Fruit fly (Drosophila melanogaster) whole organism, pupa: ENCODE measurements around the gene Mco4.

Experiments used
- CG10348 ChIP-seq: fragments of 200-800 bp; sonication (Bioruptor generic); IDR thresholded peaks from 2 replicates; pipeline ENCODE4 v1.3.6; 2022; ENCODE audit warnings: missing biosample characterization, missing genetic modification characterization
- CG12605 ChIP-seq: fragments of 200-800 bp; sonication (Bioruptor generic); IDR thresholded peaks from 2 replicates; pipeline ENCODE4 v1.3.6; 2022; ENCODE audit warnings: missing biosample characterization, missing genetic modification characterization
- CG13204 ChIP-seq: fragments of 200-800 bp; sonication (Bioruptor generic); optimal IDR thresholded peaks from 2 replicates; lab custom pipeline; 2018; ENCODE audit warnings: missing biosample characterization, mild to moderate bottlenecking, missing genetic modification characterization, moderate library complexity
- CG14655 ChIP-seq: fragments of 200-800 bp; sonication (Bioruptor generic); optimal IDR thresholded peaks from 3 replicates; lab custom pipeline; 2017; ENCODE audit warnings: mild to moderate bottlenecking, missing biosample characterization, missing genetic modification reagents, missing genetic modification characterization
- CG15710 ChIP-seq: fragments of 200-800 bp; sonication (Bioruptor generic); optimal IDR thresholded peaks from 2 replicates; lab custom pipeline; 2018; ENCODE audit warnings: missing biosample characterization, mild to moderate bottlenecking, missing genetic modification characterization, moderate library complexity
- CG17806 ChIP-seq: fragments of 200-800 bp; sonication (Bioruptor generic); optimal IDR thresholded peaks from 2 replicates; lab custom pipeline; 2018; ENCODE audit warnings: missing biosample characterization, mild to moderate bottlenecking, missing genetic modification characterization, moderate library complexity
- CG32121 ChIP-seq: fragments of 200-800 bp; sonication (Bioruptor generic); IDR thresholded peaks from 2 replicates; pipeline ENCODE4 v1.3.6; 2022; ENCODE audit warnings: missing biosample characterization, missing genetic modification characterization
- CG34367 ChIP-seq: fragments of 200-800 bp; sonication (Bioruptor generic); optimal IDR thresholded peaks from 2 replicates; lab custom pipeline; 2018; ENCODE audit warnings: missing biosample characterization, mild to moderate bottlenecking, missing genetic modification characterization
- CG4496 ChIP-seq: fragments of 200-800 bp; sonication (Bioruptor generic); IDR thresholded peaks from 3 replicates; pipeline ENCODE4 v1.3.6; 2022; ENCODE audit warnings: missing biosample characterization, missing genetic modification characterization
- CG8159 ChIP-seq: fragments of 200-800 bp; sonication (Bioruptor generic); optimal IDR thresholded peaks from 3 replicates; lab custom pipeline; 2018; ENCODE audit warnings: missing biosample characterization, mild to moderate bottlenecking, missing genetic modification characterization, moderate library complexity
- CG8301 ChIP-seq: fragments of 200-800 bp; sonication (Bioruptor generic); optimal IDR thresholded peaks from 2 replicates; lab custom pipeline; 2018; ENCODE audit warnings: missing biosample characterization, mild to moderate bottlenecking, missing genetic modification characterization
- CG9948 ChIP-seq: fragments of 200-800 bp; sonication (Bioruptor generic); optimal IDR thresholded peaks from 2 replicates; lab custom pipeline; 2018; ENCODE audit warnings: missing biosample characterization, mild to moderate bottlenecking, missing genetic modification characterization, moderate library complexity
- D1 ChIP-seq: fragments of 200-800 bp; sonication (Bioruptor generic); optimal IDR thresholded peaks from 2 replicates; lab custom pipeline; 2018; ENCODE audit warnings: missing biosample characterization, mild to moderate bottlenecking, missing genetic modification characterization, moderate library complexity
- EcR ChIP-seq: fragments of 200-800 bp; sonication (Bioruptor generic); optimal IDR thresholded peaks from 3 replicates; lab custom pipeline; 2019; ENCODE audit warnings: missing biosample characterization, missing genetic modification characterization, mild to moderate bottlenecking, moderate library complexity, missing genetic modification reagents
- Ets98B ChIP-seq: fragments of 200-800 bp; sonication (Bioruptor generic); IDR thresholded peaks from 2 replicates; pipeline ENCODE4 v1.3.6; 2022; ENCODE audit warnings: missing biosample characterization, missing genetic modification characterization
- Pif1A ChIP-seq: fragments of 200-800 bp; sonication (Bioruptor generic); optimal IDR thresholded peaks from 3 replicates; lab custom pipeline; 2016; ENCODE audit warnings: missing biosample characterization, missing genetic modification characterization
- Pif1B ChIP-seq: fragments of 200-800 bp; sonication (Bioruptor generic); optimal IDR thresholded peaks from 3 replicates; lab custom pipeline; 2016; ENCODE audit warnings: missing biosample characterization, missing genetic modification characterization
- Snoo ChIP-seq: fragments of 200-800 bp; sonication (Bioruptor generic); optimal IDR thresholded peaks from 3 replicates; lab custom pipeline; 2017; ENCODE audit warnings: missing biosample characterization, mild to moderate bottlenecking, missing genetic modification characterization, inconsistent platforms
- fd96Ca ChIP-seq: fragments of 200-800 bp; sonication (Bioruptor generic); IDR thresholded peaks from 3 replicates; pipeline ENCODE4 v1.3.6; 2022; ENCODE audit warnings: missing biosample characterization, missing genetic modification characterization
- gl ChIP-seq: fragments of 200-800 bp; sonication (Bioruptor generic); optimal IDR thresholded peaks from 2 replicates; lab custom pipeline; 2018; ENCODE audit warnings: missing biosample characterization, mild to moderate bottlenecking, missing genetic modification characterization
- rn ChIP-seq: fragments of 200-800 bp; sonication (Bioruptor generic); IDR thresholded peaks from 2 replicates; pipeline ENCODE4 v1.3.6; 2022; ENCODE audit warnings: missing biosample characterization, missing genetic modification characterization

Gene Mco4

dm6 chrX:17845820-17846379 lies 10.0 kb downstream of the Mco4 start:
- TF ChIP-seq rn (GFP tag; lab: Robert Waterston, UW): no peak
- no peak for TF ChIP-seq CG10348
- no peak for TF ChIP-seq EcR (GFP tag; lab: Kevin White, UChicago)
- no peak for TF ChIP-seq CG13204 (GFP tag; lab: Kevin White, UChicago)
- TF ChIP-seq Ets98B: no peak
- no peak for TF ChIP-seq CG14655
- TF ChIP-seq D1 (tag; lab: Kevin White, UChicago): no peak
- TF ChIP-seq, all 21 proteins: peak for 0

- TF ChIP-seq fd96Ca (peak; percentile 93), CG32121 (GFP tag; lab: Robert Waterston, UW) (peak; percentile 95), CG17806 (tag; lab: Kevin White, UChicago) (peak; percentile 91), CG8301 (tag; lab: Kevin White, UChicago) (peak; percentile 90), Snoo (tag; lab: Kevin White, UChicago) (peak; percentile 88), CG12605 (GFP tag; lab: Robert Waterston, UW) (peak; percentile 94), Pif1B (GFP tag; lab: Kevin White, UChicago) (peak; percentile 85), CG13204 (GFP tag; lab: Kevin White, UChicago) (no peak), CG8159 (tag; lab: Kevin White, UChicago) (peak; percentile 94), CG10348 (peak; percentile 87), rn (GFP tag; lab: Robert Waterston, UW) (peak; percentile 94), CG4496 (peak; percentile 97), Ets98B (peak; percentile 91), CG34367 (tag; lab: Kevin White, UChicago) (peak; percentile 82), gl (peak; percentile 72), CG14655 (no peak), CG15710 (tag; lab: Kevin White, UChicago) (peak; percentile 96), D1 (tag; lab: Kevin White, UChicago) (no peak), CG9948 (tag; lab: Kevin White, UChicago) (peak; percentile 86), Pif1A (GFP tag; lab: Kevin White, UChicago) (no peak), EcR (GFP tag; lab: Kevin White, UChicago) (peak; percentile 40)
Measured at dm6 chrX:17844623-17845022, 11.3 kb downstream of the Mco4 start, which contains the start of the genes CG8142 and Ucp4A. CG8142 (minus strand) TSS chrX:17844704. Ucp4A (plus strand) TSS chrX:17844949.

- TF ChIP-seq D1 (tag; lab: Kevin White, UChicago) (no peak), CG4496 (peak; percentile 40; the same call in 1 of the 3 replicates)
- TF ChIP-seq, all 21 proteins: peak for 1
Measured at dm6 chrX:17841923-17842322, 14.0 kb downstream of the Mco4 start, which contains the start of gene Taf9. Taf9 (plus strand) TSS chrX:17842161.

- TF ChIP-seq D1 (tag; lab: Kevin White, UChicago): no peak
- TF ChIP-seq CG17806 (tag; lab: Kevin White, UChicago): peak; percentile 36
- peak; percentile 16 for TF ChIP-seq CG9948 (tag; lab: Kevin White, UChicago)
- peak; percentile 46 for TF ChIP-seq CG8159 (tag; lab: Kevin White, UChicago)
- TF ChIP-seq CG13204 (GFP tag; lab: Kevin White, UChicago): no peak
- no peak for TF ChIP-seq EcR (GFP tag; lab: Kevin White, UChicago)
- TF ChIP-seq fd96Ca: no peak
- TF ChIP-seq Ets98B: no peak
- TF ChIP-seq gl: peak; percentile 0
- TF ChIP-seq CG8301 (tag; lab: Kevin White, UChicago): peak; percentile 18
- TF ChIP-seq Pif1A (GFP tag; lab: Kevin White, UChicago): no peak
- TF ChIP-seq CG15710 (tag; lab: Kevin White, UChicago): peak; percentile 42
- peak; percentile 13 for TF ChIP-seq CG34367 (tag; lab: Kevin White, UChicago)
- TF ChIP-seq rn (GFP tag; lab: Robert Waterston, UW): no peak
Measured at dm6 chrX:17836420-17836932, 19.5 kb downstream of the Mco4 start.

dm6 chrX:17834754-17835153 lies 21.2 kb downstream of the Mco4 start:
- TF ChIP-seq Pif1B (GFP tag; lab: Kevin White, UChicago): no peak
- TF ChIP-seq CG12605 (GFP tag; lab: Robert Waterston, UW): no peak
- TF ChIP-seq fd96Ca: no peak
- TF ChIP-seq CG8159 (tag; lab: Kevin White, UChicago): no peak
- TF ChIP-seq CG4496: no peak
- no peak for TF ChIP-seq EcR (GFP tag; lab: Kevin White, UChicago)
- TF ChIP-seq D1 (tag; lab: Kevin White, UChicago): no peak
- TF ChIP-seq CG17806 (tag; lab: Kevin White, UChicago): no peak
- no peak for TF ChIP-seq CG10348
- TF ChIP-seq CG32121 (GFP tag; lab: Robert Waterston, UW): no peak
- TF ChIP-seq Pif1A (GFP tag; lab: Kevin White, UChicago): no peak
- no peak for TF ChIP-seq CG8301 (tag; lab: Kevin White, UChicago)
- no peak for TF ChIP-seq gl

dm6 chrX:17833986-17834385 lies 21.9 kb downstream of the Mco4 start:
- 0 out of 2 replicates have a peak, but pooled peaks have one; percentile 30 for TF ChIP-seq CG32121 (GFP tag; lab: Robert Waterston, UW)
- no peak for TF ChIP-seq CG15710 (tag; lab: Kevin White, UChicago)
- no peak for TF ChIP-seq CG8159 (tag; lab: Kevin White, UChicago)
- TF ChIP-seq gl: no peak
- no peak for TF ChIP-seq CG14655
- no peak for TF ChIP-seq Pif1B (GFP tag; lab: Kevin White, UChicago)
- TF ChIP-seq CG12605 (GFP tag; lab: Robert Waterston, UW): 0 out of 2 replicates have a peak, but pooled peaks have one; percentile 7
- TF ChIP-seq CG10348: no peak
- TF ChIP-seq CG34367 (tag; lab: Kevin White, UChicago): no peak
- TF ChIP-seq CG4496: peak; percentile 49; the same call in 2 of the 3 replicates
- no peak for TF ChIP-seq CG17806 (tag; lab: Kevin White, UChicago)
- peak; percentile 26; the same call in 1 of the 2 replicates for TF ChIP-seq Ets98B
- TF ChIP-seq Snoo (tag; lab: Kevin White, UChicago): no peak
- TF ChIP-seq CG8301 (tag; lab: Kevin White, UChicago): no peak
- peak; percentile 66 for TF ChIP-seq EcR (GFP tag; lab: Kevin White, UChicago)
- 0 out of 3 replicates have a peak, but pooled peaks have one; percentile 24 for TF ChIP-seq fd96Ca
- TF ChIP-seq Pif1A (GFP tag; lab: Kevin White, UChicago): no peak
- no peak for TF ChIP-seq D1 (tag; lab: Kevin White, UChicago)
- TF ChIP-seq CG9948 (tag; lab: Kevin White, UChicago): no peak
- TF ChIP-seq CG13204 (GFP tag; lab: Kevin White, UChicago): no peak
- TF ChIP-seq rn (GFP tag; lab: Robert Waterston, UW): no peak
